8 worm cellular contexts compared by ENCODE assay signal in genomic region chrIV:5604465-5604864, ce11.
TF ChIP-seq lines count a peak whose summit lies in the region.

No protein-coding gene starts in this region.

TF ChIP-seq in whole organism, L1 larva, 84 proteins besides CTCF, POLR2A, EP300 and RAD21 (continues in another document):
- TF ChIP-seq ceh-88 (GFP tag; IDR thresholded peaks at IDR 0.05; lab: Robert Waterston, UW) (0 out of 2 replicates have a peak, but pooled peaks have one; percentile 27), egl-27 (tag; optimal IDR thresholded peaks at IDR 0.05; lab: Kevin White, UChicago) (peak in 1 of 2 experiments; percentile 23), nhr-71 (tag; optimal IDR thresholded peaks at IDR 0.05; lab: Kevin White, UChicago) (peak; percentile 92), pqm-1 (tag; optimal IDR thresholded peaks at IDR 0.05; lab: Kevin White, UChicago) (no peak), nhr-11 (tag; optimal IDR thresholded peaks at IDR 0.05; lab: Kevin White, UChicago) (peak; percentile 55), fos-1 (tag; optimal IDR thresholded peaks at IDR 0.05; lab: Kevin White, UChicago) (peak; percentile 41), unc-62 (GFP tag; optimal IDR thresholded peaks at IDR 0.05; lab: Kevin White, UChicago) (no peak), dsc-1 (tag; optimal IDR thresholded peaks at IDR 0.05; lab: Kevin White, UChicago) (peak; percentile 2), aha-1 (tag; optimal IDR thresholded peaks at IDR 0.05; lab: Kevin White, UChicago) (peak; percentile 18), ceh-8 (GFP tag; optimal IDR thresholded peaks at IDR 0.05; lab: Kevin White, UChicago) (peak; percentile 73), hlh-4 (tag; optimal IDR thresholded peaks at IDR 0.05; lab: Kevin White, UChicago) (no peak)

TF ChIP-seq in whole organism, L2 larva, 48 proteins besides CTCF, POLR2A, EP300 and RAD21 (continues in another document):
- TF ChIP-seq nhr-10 (tag; optimal IDR thresholded peaks at IDR 0.05; lab: Kevin White, UChicago) (no peak), F13H6.1 (tag; optimal IDR thresholded peaks at IDR 0.05; lab: Kevin White, UChicago) (peak; percentile 97), nhr-25 (tag; optimal IDR thresholded peaks at IDR 0.05; lab: Kevin White, UChicago) (peak; percentile 8), elt-3 (tag; optimal IDR thresholded peaks at IDR 0.05; lab: Kevin White, UChicago) (no peak), alr-1 (tag; optimal IDR thresholded peaks at IDR 0.05; lab: Kevin White, UChicago) (peak; percentile 95), snpc-4 (tag; optimal IDR thresholded peaks at IDR 0.05; lab: Kevin White, UChicago) (peak; percentile 13), egl-27 (tag; optimal IDR thresholded peaks at IDR 0.05; lab: Kevin White, UChicago) (peak; percentile 88), ZK546.5 (tag; optimal IDR thresholded peaks at IDR 0.05; lab: Kevin White, UChicago) (no peak), nhr-11 (tag; optimal IDR thresholded peaks at IDR 0.05; lab: Kevin White, UChicago) (no peak), C34F6.9 (tag; optimal IDR thresholded peaks at IDR 0.05; lab: Kevin White, UChicago) (peak; percentile 92), mbf-1 (tag; optimal IDR thresholded peaks at IDR 0.05; lab: Kevin White, UChicago) (no peak), nhr-12 (tag; optimal IDR thresholded peaks at IDR 0.05; lab: Kevin White, UChicago) (no peak)

TF ChIP-seq in whole organism, L3 larva, 47 proteins besides CTCF, POLR2A, EP300 and RAD21 (continues in another document):
- TF ChIP-seq ztf-4 (tag; optimal IDR thresholded peaks at IDR 0.05; lab: Kevin White, UChicago) = no peak
- TF ChIP-seq nhr-12 (tag; optimal IDR thresholded peaks at IDR 0.05; lab: Kevin White, UChicago) = no peak
- TF ChIP-seq ceh-28 (tag; optimal IDR thresholded peaks at IDR 0.05; lab: Kevin White, UChicago) = peak; percentile 61
- peak; percentile 6 for TF ChIP-seq lsy-12 (tag; optimal IDR thresholded peaks at IDR 0.05; lab: Kevin White, UChicago)
- TF ChIP-seq mml-1 (tag; optimal IDR thresholded peaks at IDR 0.05; lab: Kevin White, UChicago) = no peak
- TF ChIP-seq nhr-43 (tag; optimal IDR thresholded peaks at IDR 0.05; lab: Kevin White, UChicago; ENCODE audit: poor library complexity, severe bottlenecking) = peak; percentile 66
- no peak for TF ChIP-seq nhr-77 (tag; optimal IDR thresholded peaks at IDR 0.05; lab: Kevin White, UChicago)
- peak; percentile 86 for TF ChIP-seq pqm-1 (tag; optimal IDR thresholded peaks at IDR 0.05; lab: Kevin White, UChicago)
- TF ChIP-seq nhr-28 (tag; optimal IDR thresholded peaks at IDR 0.05; lab: Kevin White, UChicago) = no peak
- no peak for TF ChIP-seq eor-1 (tag; optimal IDR thresholded peaks at IDR 0.05; lab: Kevin White, UChicago)
- no peak for TF ChIP-seq daf-12 (tag; optimal IDR thresholded peaks at IDR 0.05; lab: Kevin White, UChicago)
- peak; percentile 26 for TF ChIP-seq hmg-11 (tag; optimal IDR thresholded peaks at IDR 0.05; lab: Kevin White, UChicago)

TF ChIP-seq in whole organism, L4 larva, 104 proteins besides CTCF, POLR2A, EP300 and RAD21 (continues in another document):
- TF ChIP-seq dmd-6 (GFP tag; IDR thresholded peaks at IDR 0.05; lab: Robert Waterston, UW) (peak; percentile 53), nhr-77 (tag; optimal IDR thresholded peaks at IDR 0.05; lab: Kevin White, UChicago) (peak; percentile 30), zip-2 (tag; optimal IDR thresholded peaks at IDR 0.05; lab: Kevin White, UChicago) (no peak), fos-1 (tag; optimal IDR thresholded peaks at IDR 0.05; lab: Kevin White, UChicago) (no peak), hif-1 (tag; optimal IDR thresholded peaks at IDR 0.05; lab: Kevin White, UChicago) (peak; percentile 83 to 97), egl-43 (GFP tag; IDR thresholded peaks at IDR 0.05; lab: Robert Waterston, UW) (peak; percentile 41; the same call in 1 of the 2 replicates), ceh-44 (GFP tag; IDR thresholded peaks at IDR 0.05; lab: Robert Waterston, UW) (no peak), dpl-1 (GFP tag; optimal IDR thresholded peaks at IDR 0.05; lab: Kevin White, UChicago) (peak; percentile 42), nhr-10 (tag; optimal IDR thresholded peaks at IDR 0.05; lab: Kevin White, UChicago) (no peak), nhr-42 (GFP tag; IDR thresholded peaks at IDR 0.05; lab: Robert Waterston, UW) (peak; percentile 15; the same call in 1 of the 2 replicates), arid-1 (GFP tag; conservative IDR thresholded peaks at IDR 0.05; lab: Robert Waterston, UW) (no peak), T26A8.4 (GFP tag; IDR thresholded peaks at IDR 0.05; lab: Robert Waterston, UW) (peak; percentile 54)

TF ChIP-seq in whole organism, late embryonic, 69 proteins besides CTCF, POLR2A, EP300 and RAD21 (continues in another document):
- TF ChIP-seq C08G9.2 (tag; optimal IDR thresholded peaks at IDR 0.05; lab: Kevin White, UChicago) (no peak), unc-42 (tag; optimal IDR thresholded peaks at IDR 0.05; lab: Kevin White, UChicago) (peak; percentile 0), ceh-19 (GFP tag; optimal IDR thresholded peaks at IDR 0.05; lab: Kevin White, UChicago) (peak; percentile 37), ceh-18 (tag; optimal IDR thresholded peaks at IDR 0.05; lab: Kevin White, UChicago) (peak; percentile 89), hlh-8 (tag; optimal IDR thresholded peaks at IDR 0.05; lab: Kevin White, UChicago) (no peak), ceh-14 (tag; optimal IDR thresholded peaks at IDR 0.05; lab: Kevin White, UChicago) (peak; percentile 61), hlh-30 (tag; optimal IDR thresholded peaks at IDR 0.05; lab: Kevin White, UChicago; ENCODE audit: insufficient read depth) (peak; percentile 81), hlh-13 (GFP tag; optimal IDR thresholded peaks at IDR 0.05; lab: Kevin White, UChicago) (no peak), F13H6.1 (tag; optimal IDR thresholded peaks at IDR 0.05; lab: Kevin White, UChicago) (peak; percentile 75), sox-2 (GFP tag; IDR thresholded peaks at IDR 0.05; lab: Robert Waterston, UW) (no peak), ama-1 (optimal IDR thresholded peaks at IDR 0.05; lab: Kevin White, UChicago) (no peak), ceh-22 (tag; optimal IDR thresholded peaks at IDR 0.05; lab: Kevin White, UChicago) (no peak), ceh-9 (tag; optimal IDR thresholded peaks at IDR 0.05; lab: Kevin White, UChicago) (no peak)

TF ChIP-seq in whole organism, midembryonic, 9 proteins besides CTCF, POLR2A, EP300 and RAD21:
- TF ChIP-seq flt-1 (GFP tag; IDR thresholded peaks at IDR 0.05; lab: Robert Waterston, UW) (no peak), cog-1 (tag; optimal IDR thresholded peaks at IDR 0.05; lab: Kevin White, UChicago) (peak; percentile 47)

TF ChIP-seq in whole organism, mixed stage, embryonic, 35 proteins besides CTCF, POLR2A, EP300 and RAD21:
- TF ChIP-seq nhr-2 (tag; optimal IDR thresholded peaks at IDR 0.05; lab: Kevin White, UChicago) = no peak
- TF ChIP-seq unc-120 (tag; optimal IDR thresholded peaks at IDR 0.05; lab: Kevin White, UChicago; ENCODE audit: poor library complexity, severe bottlenecking) = peak; percentile 37
- no peak for TF ChIP-seq ceh-83 (GFP tag; optimal IDR thresholded peaks at IDR 0.05; lab: Kevin White, UChicago)
- peak; percentile 12 for TF ChIP-seq mep-1 (tag; optimal IDR thresholded peaks at IDR 0.05; lab: Kevin White, UChicago)
- TF ChIP-seq blmp-1 (tag; optimal IDR thresholded peaks at IDR 0.05; lab: Kevin White, UChicago) = no peak
- TF ChIP-seq unc-39 (tag; optimal IDR thresholded peaks at IDR 0.05; lab: Kevin White, UChicago) = no peak
- peak; percentile 38 for TF ChIP-seq hlh-1 (tag; optimal IDR thresholded peaks at IDR 0.05; lab: Kevin White, UChicago)
- no peak for TF ChIP-seq mls-2 (tag; optimal IDR thresholded peaks at IDR 0.05; lab: Kevin White, UChicago)
- TF ChIP-seq tbx-8 (GFP tag; optimal IDR thresholded peaks at IDR 0.05; lab: Kevin White, UChicago) = no peak
- TF ChIP-seq pha-4 (tag; optimal IDR thresholded peaks at IDR 0.05; lab: Kevin White, UChicago) = peak; percentile 89
- no peak for TF ChIP-seq nhr-28 (tag; optimal IDR thresholded peaks at IDR 0.05; lab: Kevin White, UChicago)

TF ChIP-seq in whole organism, young adult, 124 proteins besides CTCF, POLR2A, EP300 and RAD21 (continues in another document):
- TF ChIP-seq F52B5.7 (tag; optimal IDR thresholded peaks at IDR 0.05; lab: Kevin White, UChicago) (no peak), pha-4 (tag; optimal IDR thresholded peaks at IDR 0.05; lab: Kevin White, UChicago) (peak; percentile 46), chd-7 (tag; optimal IDR thresholded peaks at IDR 0.05; lab: Kevin White, UChicago) (peak; percentile 30), aptf-3 (GFP tag; IDR thresholded peaks at IDR 0.05; lab: Robert Waterston, UW) (no peak), snpc-3.4 (tag; optimal IDR thresholded peaks at IDR 0.05; lab: Kevin White, UChicago) (no peak), hlh-12 (tag; optimal IDR thresholded peaks at IDR 0.05; lab: Kevin White, UChicago) (no peak), tbp1 (GFP tag; optimal IDR thresholded peaks at IDR 0.05; lab: Kevin White, UChicago) (peak; percentile 4), pbrm-1 (GFP tag; IDR thresholded peaks at IDR 0.05; lab: Robert Waterston, UW) (peak; percentile 22; the same call in 1 of the 2 replicates), K12H6.12 (tag; optimal IDR thresholded peaks at IDR 0.05; lab: Kevin White, UChicago) (peak; percentile 62), T07F8.4 (tag; optimal IDR thresholded peaks at IDR 0.05; lab: Kevin White, UChicago) (no peak), efl-1 (GFP tag; optimal IDR thresholded peaks at IDR 0.05; lab: Kevin White, UChicago) (no peak), ztf-3 (GFP tag; optimal IDR thresholded peaks at IDR 0.05; lab: Kevin White, UChicago) (no peak), cebp-1 (GFP tag; IDR thresholded peaks at IDR 0.05; lab: Robert Waterston, UW) (no peak), cebp-1 (tag; optimal IDR thresholded peaks at IDR 0.05; lab: Kevin White, UChicago) (peak; percentile 62), lin-26 (GFP tag; IDR thresholded peaks at IDR 0.05; lab: Robert Waterston, UW) (0 out of 2 replicates have a peak, but pooled peaks have one; percentile 23), madf-3 (GFP tag; IDR thresholded peaks at IDR 0.05; lab: Robert Waterston, UW) (no peak), hsf-1 (GFP tag; IDR thresholded peaks at IDR 0.05; lab: Robert Waterston, UW) (no peak), mel-28 (tag; optimal IDR thresholded peaks at IDR 0.05; lab: Kevin White, UChicago; ENCODE audit: borderline replicate concordance) (no peak), fkh-3 (tag; optimal IDR thresholded peaks at IDR 0.05; lab: Kevin White, UChicago) (no peak), B0336.3 (GFP tag; IDR thresholded peaks at IDR 0.05; lab: Robert Waterston, UW) (peak; percentile 28; the same call in 1 of the 2 replicates), nhr-80 (tag; optimal IDR thresholded peaks at IDR 0.05; lab: Kevin White, UChicago) (peak; percentile 15), ama-1 (optimal IDR thresholded peaks at IDR 0.05; lab: Kevin White, UChicago) (peak; percentile 44), ama-1 (GFP tag; optimal IDR thresholded peaks at IDR 0.05; lab: Kevin White, UChicago) (no peak), hmg-20 (GFP tag; IDR thresholded peaks at IDR 0.05; lab: Robert Waterston, UW) (no peak), attf-5 (GFP tag; optimal IDR thresholded peaks at IDR 0.05; lab: Kevin White, UChicago) (peak; percentile 55), Y53G8AR.9 (GFP tag; conservative IDR thresholded peaks at IDR 0.05; lab: Robert Waterston, UW) (no peak), ceh-100 (GFP tag; IDR thresholded peaks at IDR 0.05; lab: Robert Waterston, UW) (no peak)
